Fruit fly (Drosophila melanogaster): ENCODE results near the gene CG4287.

The CG4287 gene

dm6 chr3R:15984483-15985118 is 20.9 kb upstream of the CG4287 start (continued):
- TF ChIP-seq Xrp1 (GFP tag; IDR thresholded peaks at IDR 0.05), result peak; percentile 78
- no peak for TF ChIP-seq CG6654 (GFP tag; optimal IDR thresholded peaks at IDR 0.05)
- peak; percentile 39 for TF ChIP-seq Chrac-16 (GFP tag; optimal IDR thresholded peaks at IDR 0.05)
- no peak for TF ChIP-seq luna (GFP tag; optimal IDR thresholded peaks at IDR 0.05)
- peak; percentile 44 for TF ChIP-seq CG8388 (GFP tag; optimal IDR thresholded peaks at IDR 0.05)
- peak; percentile 8 for TF ChIP-seq CG17385 (GFP tag; optimal IDR thresholded peaks at IDR 0.05)
- TF ChIP-seq gsb-n (tag; optimal IDR thresholded peaks at IDR 0.05), result peak; percentile 26
- peak; percentile 53; the same call in 2 of the 3 replicates for TF ChIP-seq croc (GFP tag; conservative IDR thresholded peaks at IDR 0.05)
- TF ChIP-seq H2.0 (GFP tag; IDR thresholded peaks at IDR 0.05), result 0 out of 2 replicates have a peak, but pooled peaks have one; percentile 25
- peak; percentile 48 for TF ChIP-seq CG12219 (GFP tag; optimal IDR thresholded peaks at IDR 0.05)
- peak; percentile 13 for TF ChIP-seq CG16863 (GFP tag; optimal IDR thresholded peaks at IDR 0.05)
- no peak for TF ChIP-seq ap (GFP tag; IDR thresholded peaks at IDR 0.05)
- peak; percentile 68 for TF ChIP-seq grau (tag; optimal IDR thresholded peaks at IDR 0.05)
- TF ChIP-seq az2 (GFP tag; optimal IDR thresholded peaks at IDR 0.05), result peak; percentile 28
- TF ChIP-seq kah (GFP tag; optimal IDR thresholded peaks at IDR 0.05), result no peak
- TF ChIP-seq CG15011 (GFP tag; optimal IDR thresholded peaks at IDR 0.05), result no peak
- no peak for TF ChIP-seq gce (GFP tag; IDR thresholded peaks at IDR 0.05)
- TF ChIP-seq chif (GFP tag; optimal IDR thresholded peaks at IDR 0.05), result peak in 1 of 2 experiments; percentile 22
- no peak for TF ChIP-seq ATbp (GFP tag; optimal IDR thresholded peaks at IDR 0.05)
- TF ChIP-seq tio (GFP tag; optimal IDR thresholded peaks at IDR 0.05), result no peak
- no peak for TF ChIP-seq Fer1 (GFP tag; optimal IDR thresholded peaks at IDR 0.05)
- TF ChIP-seq CG10543 (GFP tag; optimal IDR thresholded peaks at IDR 0.05), result no peak
- no peak for TF ChIP-seq CG14441 (GFP tag; IDR thresholded peaks at IDR 0.05)
- 0 out of 2 replicates have a peak, but pooled peaks have one; percentile 29 for TF ChIP-seq Ptx1 (GFP tag; IDR thresholded peaks at IDR 0.05)
- TF ChIP-seq CG1832 (GFP tag; optimal IDR thresholded peaks at IDR 0.05), result no peak
- peak; percentile 58 for TF ChIP-seq CG17829 (tag; optimal IDR thresholded peaks at IDR 0.05)
- peak; percentile 44; the same call in 2 of the 3 replicates for TF ChIP-seq CG17361 (GFP tag; IDR thresholded peaks at IDR 0.05)
- no peak for TF ChIP-seq CG17802 (tag; optimal IDR thresholded peaks at IDR 0.05)
- TF ChIP-seq CG10431 (GFP tag; optimal IDR thresholded peaks at IDR 0.05), result no peak
- TF ChIP-seq CG14710 (tag; optimal IDR thresholded peaks at IDR 0.05), result peak; percentile 64
- 0 out of 3 replicates have a peak, but pooled peaks have one; percentile 17 for TF ChIP-seq H15 (GFP tag; IDR thresholded peaks at IDR 0.05)
- no peak for TF ChIP-seq CG2129 (GFP tag; IDR thresholded peaks at IDR 0.05; ENCODE audit: partially characterized antibody)
- peak; percentile 56 for TF ChIP-seq CG10267 (tag; optimal IDR thresholded peaks at IDR 0.05)
- no peak for TF ChIP-seq yki (optimal IDR thresholded peaks at IDR 0.05)
- peak; percentile 43 for TF ChIP-seq zen (tag; optimal IDR thresholded peaks at IDR 0.05)
- TF ChIP-seq mam (GFP tag; optimal IDR thresholded peaks at IDR 0.05), result peak; percentile 10
- TF ChIP-seq dpn (GFP tag; optimal IDR thresholded peaks at IDR 0.05), result peak; percentile 26
- no peak for TF ChIP-seq CG11247 (GFP tag; IDR thresholded peaks at IDR 0.05)
- TF ChIP-seq Bdp1 (GFP tag; optimal IDR thresholded peaks at IDR 0.05), result no peak
- TF ChIP-seq lmd (GFP tag; IDR thresholded peaks at IDR 0.05), result peak; percentile 57
- no peak for TF ChIP-seq CG1233 (GFP tag; optimal IDR thresholded peaks at IDR 0.05)
- peak; percentile 39 for TF ChIP-seq trem (tag; optimal IDR thresholded peaks at IDR 0.05)
- TF ChIP-seq CG17328 (GFP tag; IDR thresholded peaks at IDR 0.05), result peak; percentile 46; the same call in 1 of the 2 replicates
- TF ChIP-seq dati (GFP tag; IDR thresholded peaks at IDR 0.05), result 0 out of 2 replicates have a peak, but pooled peaks have one; percentile 16
- TF ChIP-seq CG18599 (GFP tag; optimal IDR thresholded peaks at IDR 0.05), result peak; percentile 55
- peak; percentile 42 for TF ChIP-seq CG4424 (GFP tag; optimal IDR thresholded peaks at IDR 0.05)
- no peak for TF ChIP-seq CG10654 (GFP tag; optimal IDR thresholded peaks at IDR 0.05)
- TF ChIP-seq CG2678 (tag; optimal IDR thresholded peaks at IDR 0.05), result peak; percentile 65
- peak; percentile 27 for TF ChIP-seq Spps (tag; optimal IDR thresholded peaks at IDR 0.05)
- peak; percentile 79 for TF ChIP-seq dmrt11E (tag; optimal IDR thresholded peaks at IDR 0.05)
